Fruit fly (Drosophila melanogaster) whole organism, wandering third instar larva: ENCODE measurements around the gene Proc-R.

Experiments
- foxo ChIP-seq, 2 experiments: fragments of 200-800 bp; sonication (Bioruptor generic); optimal IDR thresholded peaks; 2 replicates in 1 of 2; 3 replicates in 1 of 2; lab custom pipeline; 2016 to 2017; ENCODE audit warnings: missing biosample characterization in 2 of 2, missing genetic modification characterization in 2 of 2
- fru ChIP-seq: fragments of 200-800 bp; sonication (Bioruptor generic); optimal IDR thresholded peaks from 3 replicates; lab custom pipeline; 2016; ENCODE audit warnings: missing biosample characterization, mild to moderate bottlenecking, missing genetic modification characterization
- psq ChIP-seq: fragments of 200-800 bp; sonication (Bioruptor generic); optimal IDR thresholded peaks from 3 replicates; lab custom pipeline; 2017; ENCODE audit warnings: missing biosample characterization, mild to moderate bottlenecking, missing genetic modification characterization, moderate library complexity

- TF ChIP-seq fru (GFP tag; lab: Kevin White, UChicago) = no peak
- TF ChIP-seq psq (GFP tag; lab: Kevin White, UChicago) = no peak
- TF ChIP-seq foxo (GFP tag; optimal IDR thresholded peaks at IDR 0.05; lab: Kevin White, UChicago) = no peak
These were observed 54.6 kb downstream of the Proc-R start for dm6 chrX:4762267-4762666.
